Fruit fly (Drosophila melanogaster) whole organism, embryonic: Measurements from ENCODE around the gene alpha-PheRS.

Experiments used
- Antp ChIP-seq: fragments of 200-800 bp; sonication (Bioruptor generic); optimal IDR thresholded peaks from 3 replicates; lab custom pipeline; 2016; ENCODE audit warnings: missing biosample characterization, missing genetic modification characterization
- CG10209 ChIP-seq: fragments of 200-800 bp; sonication (Bioruptor generic); optimal IDR thresholded peaks from 3 replicates; lab custom pipeline; 2017; ENCODE audit warnings: missing biosample characterization, mild to moderate bottlenecking, missing genetic modification characterization, missing genetic modification reagents
- CG10366 ChIP-seq: fragments of 200-800 bp; sonication (Bioruptor generic); IDR thresholded peaks from 2 replicates; pipeline ENCODE4 v1.3.6; 2022; ENCODE audit warnings: missing biosample characterization, missing genetic modification characterization
- CG10543 ChIP-seq: fragments of 200-800 bp; sonication (Bioruptor generic); optimal IDR thresholded peaks from 3 replicates; lab custom pipeline; 2017; ENCODE audit warnings: missing biosample characterization, mild to moderate bottlenecking, missing genetic modification characterization, moderate library complexity
- CG11696 ChIP-seq: fragments of 200-800 bp; sonication (Bioruptor generic); IDR thresholded peaks from 2 replicates; pipeline ENCODE4 v1.3.6; 2022; ENCODE audit warnings: missing biosample characterization, missing genetic modification characterization
- CG12104 ChIP-seq: fragments of 200-800 bp; sonication (Bioruptor generic); optimal IDR thresholded peaks from 3 replicates; lab custom pipeline; 2016; ENCODE audit warnings: missing biosample characterization, missing genetic modification characterization
- CG13287 ChIP-seq: fragments of 200-800 bp; sonication (Bioruptor generic); IDR thresholded peaks from 2 replicates; pipeline ENCODE4 v1.3.6; 2022; ENCODE audit warnings: missing biosample characterization, missing genetic modification characterization; ENCODE audit not compliant: partially characterized antibody
- CG15073 ChIP-seq: fragments of 200-800 bp; sonication (Bioruptor generic); optimal IDR thresholded peaks from 2 replicates; lab custom pipeline; 2016; ENCODE audit warnings: missing biosample characterization, missing genetic modification characterization
- CG1602 ChIP-seq: fragments of 200-800 bp; sonication (Bioruptor generic); optimal IDR thresholded peaks from 3 replicates; lab custom pipeline; 2016; ENCODE audit warnings: missing biosample characterization, missing genetic modification characterization
- CG17361 ChIP-seq: fragments of 200-800 bp; sonication (Bioruptor generic); IDR thresholded peaks from 3 replicates; pipeline ENCODE4 v1.3.6; 2022; ENCODE audit warnings: missing biosample characterization, missing genetic modification characterization
- CG18262 ChIP-seq: fragments of 200-800 bp; optimal IDR thresholded peaks from 3 replicates; lab custom pipeline; 2019; ENCODE audit warnings: missing biosample characterization, mild to moderate bottlenecking, missing genetic modification characterization, moderate library complexity
- CG2712 ChIP-seq: fragments of 200-800 bp; optimal IDR thresholded peaks from 3 replicates; lab custom pipeline; 2019; ENCODE audit warnings: missing biosample characterization, mild to moderate bottlenecking, missing genetic modification characterization, moderate library complexity
- CG34376 ChIP-seq: fragments of 200-800 bp; sonication (Bioruptor generic); optimal IDR thresholded peaks from 2 replicates; lab custom pipeline; 2018; ENCODE audit warnings: missing biosample characterization, mild to moderate bottlenecking, missing genetic modification characterization
- CG4360 ChIP-seq: fragments of 200-800 bp; sonication (Bioruptor generic); IDR thresholded peaks from 2 replicates; pipeline ENCODE4 v1.3.6; 2022; ENCODE audit warnings: missing biosample characterization, missing genetic modification characterization
- CG5180 ChIP-seq: fragments of 200-800 bp; sonication (Bioruptor generic); optimal IDR thresholded peaks from 3 replicates; lab custom pipeline; 2017; ENCODE audit warnings: missing biosample characterization, missing genetic modification characterization, mild to moderate bottlenecking, moderate library complexity, missing genetic modification reagents
- CG6175 ChIP-seq: fragments of 200-800 bp; sonication (Bioruptor generic); IDR thresholded peaks from 3 replicates; pipeline ENCODE4 v1.3.6; 2022; ENCODE audit warnings: missing biosample characterization, missing genetic modification characterization
- CG6683 ChIP-seq: fragments of 200-800 bp; sonication (Bioruptor generic); optimal IDR thresholded peaks from 2 replicates; lab custom pipeline; 2017; ENCODE audit warnings: missing biosample characterization, mild to moderate bottlenecking, missing genetic modification characterization, missing genetic modification reagents
- CG6765 ChIP-seq: fragments of 200-800 bp; sonication (Bioruptor generic); optimal IDR thresholded peaks from 3 replicates; lab custom pipeline; 2017; ENCODE audit warnings: missing biosample characterization, mild to moderate bottlenecking, missing genetic modification characterization
- CG6854 ChIP-seq: fragments of 200-800 bp; sonication (Bioruptor generic); optimal IDR thresholded peaks from 3 replicates; lab custom pipeline; 2017; ENCODE audit warnings: missing biosample characterization, mild to moderate bottlenecking, missing genetic modification characterization
- CG7372 ChIP-seq: fragments of 200-800 bp; sonication (Bioruptor generic); IDR thresholded peaks from 2 replicates; pipeline ENCODE4 v1.3.6; 2022; ENCODE audit warnings: missing biosample characterization, missing genetic modification characterization
- CG9609 ChIP-seq: fragments of 200-800 bp; sonication (Bioruptor generic); optimal IDR thresholded peaks from 3 replicates; lab custom pipeline; 2016; ENCODE audit warnings: missing biosample characterization, missing genetic modification characterization
- CrebB ChIP-seq: fragments of 200-800 bp; sonication (Bioruptor generic); optimal IDR thresholded peaks from 3 replicates; lab custom pipeline; 2018; ENCODE audit warnings: missing biosample characterization, mild to moderate bottlenecking, missing genetic modification characterization
- D ChIP-seq, 2 experiments: fragments of 200-800 bp in 1 of 2; fragments of >200 bp in 1 of 2; sonication (Bioruptor generic) in 1 of 2; optimal IDR thresholded peaks; 2 replicates in 1 of 2; 3 replicates in 1 of 2; lab custom pipeline; 2017; ENCODE audit warnings: mild to moderate bottlenecking in 1 of 2, missing biosample characterization in 1 of 2, missing genetic modification characterization in 1 of 2, missing genetic modification reagents in 1 of 2
- Eip74EF ChIP-seq, 2 experiments: fragments of 200-800 bp in 1 of 2; fragments of >200 bp in 1 of 2; sonication (Bioruptor generic) in 1 of 2; optimal IDR thresholded peaks; 2 replicates each; lab custom pipeline; 2017 to 2019; ENCODE audit warnings: missing biosample characterization in 2 of 2, missing genetic modification characterization in 2 of 2, mild to moderate bottlenecking in 1 of 2, moderate library complexity in 1 of 2
- Lhr ChIP-seq: fragments of 200-800 bp; sonication (Bioruptor generic); optimal IDR thresholded peaks from 3 replicates; lab custom pipeline; 2017; ENCODE audit warnings: mild to moderate bottlenecking, missing biosample characterization, missing genetic modification reagents, missing genetic modification characterization
- MTF-1 ChIP-seq: fragments of 200-800 bp; sonication (Bioruptor generic); optimal IDR thresholded peaks from 2 replicates; lab custom pipeline; 2018; ENCODE audit warnings: missing biosample characterization, mild to moderate bottlenecking, missing genetic modification characterization, borderline replicate concordance
- NC2β ChIP-seq: fragments of 200-800 bp; sonication (Bioruptor generic); optimal IDR thresholded peaks from 2 replicates; lab custom pipeline; 2016; ENCODE audit warnings: missing biosample characterization, missing genetic modification characterization
- PHDP ChIP-seq: fragments of 200-800 bp; sonication (Bioruptor generic); optimal IDR thresholded peaks from 3 replicates; lab custom pipeline; 2018; ENCODE audit warnings: missing biosample characterization, mild to moderate bottlenecking, missing genetic modification characterization, moderate library complexity
- Pdp1 ChIP-seq, 2 experiments: fragments of 200-800 bp; sonication (Bioruptor generic); optimal IDR thresholded peaks; 3 replicates each; lab custom pipeline; 2016; ENCODE audit warnings: missing biosample characterization in 2 of 2, missing genetic modification characterization in 2 of 2, mild to moderate bottlenecking in 1 of 2, moderate library complexity in 1 of 2
- Usf ChIP-seq: fragments of 200-800 bp; sonication (Bioruptor generic); optimal IDR thresholded peaks from 2 replicates; lab custom pipeline; 2017; ENCODE audit warnings: missing genotype, missing biosample characterization, missing genetic modification characterization
- az2 ChIP-seq: fragments of 200-800 bp; sonication (Bioruptor generic); optimal IDR thresholded peaks from 3 replicates; lab custom pipeline; 2016; ENCODE audit warnings: missing biosample characterization, missing genetic modification characterization
- dysf ChIP-seq: fragments of 200-800 bp; sonication (Bioruptor generic); IDR thresholded peaks from 3 replicates; pipeline ENCODE4 v1.3.6; 2022; ENCODE audit warnings: missing biosample characterization, missing genetic modification characterization
- esg ChIP-seq: fragments of 200-800 bp; sonication (Bioruptor generic); conservative IDR thresholded peaks from 2 replicates; pipeline ENCODE4 v1.3.6; 2022; ENCODE audit warnings: missing biosample characterization, missing genetic modification characterization
- gfzf ChIP-seq: fragments of 200-800 bp; sonication (Bioruptor generic); optimal IDR thresholded peaks from 2 replicates; lab custom pipeline; 2016; ENCODE audit warnings: missing biosample characterization, mild to moderate bottlenecking, missing genetic modification characterization, moderate library complexity
- gsb ChIP-seq: fragments of 200-800 bp; sonication (Bioruptor generic); IDR thresholded peaks from 2 replicates; pipeline ENCODE4 v1.3.6; 2022; ENCODE audit warnings: missing biosample characterization, missing genetic modification characterization
- gsb-n ChIP-seq: fragments of 200-800 bp; sonication (Bioruptor generic); optimal IDR thresholded peaks from 3 replicates; lab custom pipeline; 2018; ENCODE audit warnings: missing biosample characterization, mild to moderate bottlenecking, missing genetic modification characterization
- hkb ChIP-seq, 2 experiments: fragments of 200-800 bp in 1 of 2; fragments of >200 bp in 1 of 2; sonication (Bioruptor generic) in 1 of 2; IDR thresholded peaks in 1 of 2; optimal IDR thresholded peaks in 1 of 2; 2 replicates each; pipeline versions ENCODE4 v1.3.6 to Lab custom; 2017 to 2022; ENCODE audit warnings: missing biosample characterization in 1 of 2, missing genetic modification characterization in 1 of 2
- ind ChIP-seq: fragments of 200-800 bp; sonication (Bioruptor generic); optimal IDR thresholded peaks from 3 replicates; lab custom pipeline; 2016; ENCODE audit warnings: missing biosample characterization, missing genetic modification characterization
- jigr1 ChIP-seq: fragments of 200-800 bp; sonication (Bioruptor generic); IDR thresholded peaks from 3 replicates; pipeline ENCODE4 v1.3.6; 2022; ENCODE audit warnings: missing biosample characterization, missing genetic modification characterization
- lab ChIP-seq: fragments of 200-800 bp; sonication (Bioruptor generic); optimal IDR thresholded peaks from 3 replicates; lab custom pipeline; 2017; ENCODE audit warnings: missing biosample characterization, missing genetic modification characterization, mild to moderate bottlenecking, moderate library complexity, missing genetic modification reagents
- lbe ChIP-seq: fragments of 200-800 bp; sonication (Bioruptor generic); optimal IDR thresholded peaks from 2 replicates; lab custom pipeline; 2016; ENCODE audit warnings: missing biosample characterization, mild to moderate bottlenecking, missing genetic modification characterization
- maf-S ChIP-seq: fragments of 200-800 bp; sonication (Bioruptor generic); optimal IDR thresholded peaks from 2 replicates; lab custom pipeline; 2016; ENCODE audit warnings: missing biosample characterization, missing genetic modification characterization
- mirr ChIP-seq: fragments of 200-800 bp; sonication (Bioruptor generic); optimal IDR thresholded peaks from 3 replicates; lab custom pipeline; 2018; ENCODE audit warnings: missing biosample characterization, mild to moderate bottlenecking, missing genetic modification characterization
- ro ChIP-seq: fragments of 200-800 bp; sonication (Bioruptor generic); IDR thresholded peaks from 2 replicates; pipeline ENCODE4 v1.3.6; 2022; ENCODE audit warnings: missing biosample characterization, missing genetic modification characterization
- sens ChIP-seq: fragments of 200-800 bp; sonication (Bioruptor generic); peaks from one replicate; lab custom pipeline; 2016; ENCODE audit warnings: missing biosample characterization, missing genetic modification characterization
- trem ChIP-seq: fragments of 200-800 bp; optimal IDR thresholded peaks from 3 replicates; lab custom pipeline; 2019; ENCODE audit warnings: missing biosample characterization, mild to moderate bottlenecking, missing genetic modification characterization, moderate library complexity
- vvl ChIP-seq: fragments of 200-800 bp; sonication (Bioruptor generic); IDR thresholded peaks from 2 replicates; pipeline ENCODE4 v1.3.6; 2022; ENCODE audit warnings: missing biosample characterization, missing genetic modification characterization
- zfh2 ChIP-seq: fragments of 200-800 bp; sonication (Bioruptor generic); optimal IDR thresholded peaks from 2 replicates; lab custom pipeline; 2016; ENCODE audit warnings: missing biosample characterization, missing genetic modification characterization

alpha-PheRS gene

dm6 chrX:8135420-8135874, 10.0 kb downstream of the alpha-PheRS start, which contains the start of the genes cyr and CG2120 (continued):
- TF ChIP-seq PHDP (tag; lab: Kevin White, UChicago) = no peak
- TF ChIP-seq CG12104 = no peak
- no peak for TF ChIP-seq CG1602 (GFP tag; lab: Kevin White, UChicago)
- no peak for TF ChIP-seq Usf
- peak; percentile 10 for TF ChIP-seq lab
- peak; percentile 14 for TF ChIP-seq CG10543
- peak; percentile 56 for TF ChIP-seq CG34376 (GFP tag; lab: Kevin White, UChicago)
- no peak for TF ChIP-seq NC2β (GFP tag; lab: Kevin White, UChicago)
- no peak for TF ChIP-seq CG17361 (GFP tag; lab: Robert Waterston, UW)
- no peak for TF ChIP-seq ind
- no peak for TF ChIP-seq dysf (GFP tag; lab: Robert Waterston, UW)
- TF ChIP-seq CG7372 (GFP tag; lab: Robert Waterston, UW) = no peak
- no peak for TF ChIP-seq hkb (optimal IDR thresholded peaks at IDR 0.05; lab: Kevin White, UChicago)
- TF ChIP-seq hkb (GFP tag; IDR thresholded peaks at IDR 0.05; lab: Robert Waterston, UW) = no peak
- no peak for TF ChIP-seq MTF-1 (GFP tag; lab: Kevin White, UChicago)
- no peak for TF ChIP-seq CG11696 (GFP tag; lab: Robert Waterston, UW)
- peak; percentile 13 for TF ChIP-seq sens (GFP tag; lab: Kevin White, UChicago)
- no peak for TF ChIP-seq CG6765 (GFP tag; lab: Kevin White, UChicago)
- no peak for TF ChIP-seq maf-S
- no peak for TF ChIP-seq CG10209 (GFP tag; lab: Kevin White, UChicago)

- peak; percentile 26 for TF ChIP-seq zfh2 (GFP tag; lab: Kevin White, UChicago)
- no peak for TF ChIP-seq gsb (GFP tag; lab: Robert Waterston, UW)
- peak; percentile 55 for TF ChIP-seq CG18262 (tag; lab: Kevin White, UChicago)
- TF ChIP-seq CG2712 (tag; lab: Kevin White, UChicago) = peak; percentile 68
- peak; percentile 36 for TF ChIP-seq az2 (GFP tag; lab: Kevin White, UChicago)
- TF ChIP-seq CG10366 (GFP tag; lab: Robert Waterston, UW) = peak; percentile 60
- TF ChIP-seq trem (tag; lab: Kevin White, UChicago) = peak; percentile 57
- TF ChIP-seq gsb-n (tag; lab: Kevin White, UChicago) = peak; percentile 54
- TF ChIP-seq CG34376 (GFP tag; lab: Kevin White, UChicago) = peak; percentile 33
- no peak for TF ChIP-seq jigr1 (GFP tag; lab: Robert Waterston, UW)
- no peak for TF ChIP-seq gfzf (GFP tag; lab: Kevin White, UChicago)
- TF ChIP-seq lbe (GFP tag; lab: Kevin White, UChicago) = peak; percentile 23
- no peak for TF ChIP-seq CG6854
- TF ChIP-seq Lhr (GFP tag; lab: Kevin White, UChicago) = no peak
- TF ChIP-seq mirr = no peak
- 0 out of 2 replicates have a peak, but pooled peaks have one; percentile 20 for TF ChIP-seq esg (GFP tag; lab: Robert Waterston, UW)
- TF ChIP-seq vvl (GFP tag; lab: Robert Waterston, UW) = peak; percentile 64; the same call in 1 of the 2 replicates
- TF ChIP-seq CG9609 (GFP tag; lab: Kevin White, UChicago) = peak; percentile 4
- peak in 1 of 2 experiments; percentile 27 for TF ChIP-seq Eip74EF (GFP tag; optimal IDR thresholded peaks at IDR 0.05; lab: Kevin White, UChicago)
- no peak for TF ChIP-seq D (optimal IDR thresholded peaks at IDR 0.05; lab: Kevin White, UChicago)
- TF ChIP-seq D (GFP tag; optimal IDR thresholded peaks at IDR 0.05; lab: Kevin White, UChicago) = peak; percentile 16
- peak; percentile 9 for TF ChIP-seq Antp (GFP tag; lab: Kevin White, UChicago)
- TF ChIP-seq CG4360 (GFP tag; lab: Robert Waterston, UW) = no peak
- TF ChIP-seq CG13287 (GFP tag; lab: Robert Waterston, UW) = peak; percentile 51
- peak; percentile 30 for TF ChIP-seq CG6683 (GFP tag; lab: Kevin White, UChicago)
- no peak for TF ChIP-seq CG6175 (GFP tag; lab: Robert Waterston, UW)
- TF ChIP-seq CG5180 (GFP tag; lab: Kevin White, UChicago) = peak; percentile 34
- TF ChIP-seq CrebB = no peak
- TF ChIP-seq Pdp1 (GFP tag; optimal IDR thresholded peaks at IDR 0.05; lab: Kevin White, UChicago) = peak; percentile 40 to 42
- no peak for TF ChIP-seq ro
- TF ChIP-seq CG15073 (GFP tag; lab: Kevin White, UChicago) = no peak
These were observed 13.6 kb downstream of the alpha-PheRS start, which contains the start of gene CG10958 for dm6 chrX:8131693-8132313. CG10958 (plus strand) TSS chrX:8132285.
